Fruit fly (Drosophila melanogaster) whole organism, pupa: Measurements from ENCODE around the gene CG9500.

ENCODE experiments used
- CG10348 ChIP-seq: fragments of 200-800 bp; sonication (Bioruptor generic); IDR thresholded peaks from 2 replicates; pipeline ENCODE4 v1.3.6; 2022; ENCODE audit warnings: missing biosample characterization, missing genetic modification characterization
- CG13204 ChIP-seq: fragments of 200-800 bp; sonication (Bioruptor generic); optimal IDR thresholded peaks from 2 replicates; lab custom pipeline; 2018; ENCODE audit warnings: missing biosample characterization, mild to moderate bottlenecking, missing genetic modification characterization, moderate library complexity
- CG15710 ChIP-seq: fragments of 200-800 bp; sonication (Bioruptor generic); optimal IDR thresholded peaks from 2 replicates; lab custom pipeline; 2018; ENCODE audit warnings: missing biosample characterization, mild to moderate bottlenecking, missing genetic modification characterization, moderate library complexity
- CG34367 ChIP-seq: fragments of 200-800 bp; sonication (Bioruptor generic); optimal IDR thresholded peaks from 2 replicates; lab custom pipeline; 2018; ENCODE audit warnings: missing biosample characterization, mild to moderate bottlenecking, missing genetic modification characterization
- CG8301 ChIP-seq: fragments of 200-800 bp; sonication (Bioruptor generic); optimal IDR thresholded peaks from 2 replicates; lab custom pipeline; 2018; ENCODE audit warnings: missing biosample characterization, mild to moderate bottlenecking, missing genetic modification characterization
- D1 ChIP-seq: fragments of 200-800 bp; sonication (Bioruptor generic); optimal IDR thresholded peaks from 2 replicates; lab custom pipeline; 2018; ENCODE audit warnings: missing biosample characterization, mild to moderate bottlenecking, missing genetic modification characterization, moderate library complexity
- EcR ChIP-seq: fragments of 200-800 bp; sonication (Bioruptor generic); optimal IDR thresholded peaks from 3 replicates; lab custom pipeline; 2019; ENCODE audit warnings: missing biosample characterization, missing genetic modification characterization, mild to moderate bottlenecking, moderate library complexity, missing genetic modification reagents
- Ets98B ChIP-seq: fragments of 200-800 bp; sonication (Bioruptor generic); IDR thresholded peaks from 2 replicates; pipeline ENCODE4 v1.3.6; 2022; ENCODE audit warnings: missing biosample characterization, missing genetic modification characterization
- fd96Ca ChIP-seq: fragments of 200-800 bp; sonication (Bioruptor generic); IDR thresholded peaks from 3 replicates; pipeline ENCODE4 v1.3.6; 2022; ENCODE audit warnings: missing biosample characterization, missing genetic modification characterization
- rn ChIP-seq: fragments of 200-800 bp; sonication (Bioruptor generic); IDR thresholded peaks from 2 replicates; pipeline ENCODE4 v1.3.6; 2022; ENCODE audit warnings: missing biosample characterization, missing genetic modification characterization

dm6 chr2L:6319068-6319467, 39.0 kb downstream of the CG9500 start:
- TF ChIP-seq Ets98B (GFP tag; lab: Robert Waterston, UW) (no peak), fd96Ca (GFP tag; lab: Robert Waterston, UW) (no peak), EcR (GFP tag; lab: Kevin White, UChicago) (no peak), CG8301 (no peak), D1 (tag; lab: Kevin White, UChicago) (no peak), rn (GFP tag; lab: Robert Waterston, UW) (no peak), CG34367 (tag; lab: Kevin White, UChicago) (no peak), CG10348 (GFP tag; lab: Robert Waterston, UW) (no peak), CG15710 (tag; lab: Kevin White, UChicago) (no peak), CG13204 (GFP tag; lab: Kevin White, UChicago) (no peak)
